Fruit fly (Drosophila melanogaster) whole organism, embryonic: ENCODE measurements around the gene slmo.

Experiments
- Adf1 ChIP-seq: fragments of 200-800 bp; sonication (Bioruptor generic); IDR thresholded peaks from 2 replicates; pipeline ENCODE4 v1.3.6; 2022; ENCODE audit warnings: missing biosample characterization, missing genetic modification characterization
- Antp ChIP-seq: fragments of 200-800 bp; sonication (Bioruptor generic); optimal IDR thresholded peaks from 3 replicates; lab custom pipeline; 2016; ENCODE audit warnings: missing biosample characterization, missing genetic modification characterization
- Atf6 ChIP-seq: fragments of 200-800 bp; sonication (Bioruptor generic); IDR thresholded peaks from 2 replicates; pipeline ENCODE4 v1.3.6; 2022; ENCODE audit warnings: missing biosample characterization, missing genetic modification characterization
- B-H1 ChIP-seq: fragments of 200-800 bp; sonication (Bioruptor generic); IDR thresholded peaks from 3 replicates; pipeline ENCODE4 v1.3.6; 2022; ENCODE audit warnings: missing biosample characterization, missing genetic modification characterization
- Bdp1 ChIP-seq: fragments of 200-800 bp; sonication (Bioruptor generic); optimal IDR thresholded peaks from 3 replicates; lab custom pipeline; 2016; ENCODE audit warnings: missing biosample characterization, missing genetic modification characterization
- C15 ChIP-seq: fragments of 200-800 bp; sonication (Bioruptor generic); IDR thresholded peaks from 3 replicates; pipeline ENCODE4 v1.3.6; 2022; ENCODE audit warnings: missing biosample characterization, missing genetic modification characterization
- CG10274 ChIP-seq: fragments of 200-800 bp; sonication (Bioruptor generic); optimal IDR thresholded peaks from 3 replicates; lab custom pipeline; 2017; ENCODE audit warnings: missing biosample characterization, mild to moderate bottlenecking, missing genetic modification characterization
- CG12155 ChIP-seq: fragments of 200-800 bp; sonication (Bioruptor generic); optimal IDR thresholded peaks from 3 replicates; lab custom pipeline; 2016; ENCODE audit warnings: missing biosample characterization, missing genetic modification characterization
- CG14860 ChIP-seq: fragments of 200-800 bp; sonication (Bioruptor generic); IDR thresholded peaks from 3 replicates; pipeline ENCODE4 v1.3.6; 2022; ENCODE audit warnings: missing biosample characterization, missing genetic modification characterization; ENCODE audit not compliant: partially characterized antibody
- CG18764 ChIP-seq: fragments of 200-800 bp; sonication (Bioruptor generic); optimal IDR thresholded peaks from 3 replicates; lab custom pipeline; 2016; ENCODE audit warnings: missing biosample characterization, missing genetic modification characterization
- CG3281 ChIP-seq: fragments of 200-800 bp; sonication (Bioruptor generic); optimal IDR thresholded peaks from 3 replicates; lab custom pipeline; 2017; ENCODE audit warnings: missing biosample characterization, mild to moderate bottlenecking, missing genetic modification characterization
- CG3407 ChIP-seq: fragments of 200-800 bp; sonication (Bioruptor generic); optimal IDR thresholded peaks from 2 replicates; lab custom pipeline; 2018; ENCODE audit warnings: missing biosample characterization, mild to moderate bottlenecking, missing genetic modification characterization
- CG34376 ChIP-seq: fragments of 200-800 bp; sonication (Bioruptor generic); optimal IDR thresholded peaks from 2 replicates; lab custom pipeline; 2018; ENCODE audit warnings: missing biosample characterization, mild to moderate bottlenecking, missing genetic modification characterization
- CG3726 ChIP-seq: fragments of 200-800 bp; sonication (Bioruptor generic); IDR thresholded peaks from 3 replicates; pipeline ENCODE4, ENCODE4 v1.3.6; 2022; ENCODE audit warnings: missing biosample characterization, missing genetic modification characterization
- CG4360 ChIP-seq: fragments of 200-800 bp; sonication (Bioruptor generic); IDR thresholded peaks from 2 replicates; pipeline ENCODE4 v1.3.6; 2022; ENCODE audit warnings: missing biosample characterization, missing genetic modification characterization
- CG6689 ChIP-seq: fragments of 200-800 bp; sonication (Bioruptor generic); IDR thresholded peaks from 2 replicates; pipeline ENCODE4 v1.3.6; 2022; ENCODE audit warnings: missing biosample characterization, missing genetic modification characterization
- CG7556 ChIP-seq: fragments of 200-800 bp; sonication (Bioruptor generic); optimal IDR thresholded peaks from 2 replicates; lab custom pipeline; 2017; ENCODE audit warnings: missing biosample characterization, mild to moderate bottlenecking, missing genetic modification characterization
- CG7987 ChIP-seq: fragments of 200-800 bp; sonication (Bioruptor generic); optimal IDR thresholded peaks from 2 replicates; lab custom pipeline; 2018; ENCODE audit warnings: missing biosample characterization, mild to moderate bottlenecking, missing genetic modification characterization, moderate library complexity
- CG8290 ChIP-seq, 3 experiments: fragments of 200-800 bp; sonication (Bioruptor generic); optimal IDR thresholded peaks; 2 replicates each; lab custom pipeline; 2016 to 2019; ENCODE audit warnings: missing biosample characterization in 3 of 3, missing genetic modification characterization in 3 of 3, mild to moderate bottlenecking in 2 of 3, moderate library complexity in 1 of 3
- Chrac-16 ChIP-seq: fragments of 200-800 bp; sonication (Bioruptor generic); optimal IDR thresholded peaks from 3 replicates; lab custom pipeline; 2016; ENCODE audit warnings: missing biosample characterization, missing genetic modification characterization
- ERR ChIP-seq: fragments of 200-800 bp; sonication (Bioruptor generic); optimal IDR thresholded peaks from 2 replicates; lab custom pipeline; 2016; ENCODE audit warnings: missing biosample characterization, missing genetic modification characterization
- Elba2 ChIP-seq: fragments of 200-800 bp; sonication (Bioruptor generic); optimal IDR thresholded peaks from 3 replicates; lab custom pipeline; 2016; ENCODE audit warnings: missing biosample characterization, missing genetic modification characterization
- HmgD ChIP-seq: fragments of 200-800 bp; sonication (Bioruptor generic); optimal IDR thresholded peaks from 3 replicates; lab custom pipeline; 2016; ENCODE audit warnings: missing biosample characterization, missing genetic modification characterization
- Hmr ChIP-seq: fragments of 200-800 bp; sonication (Bioruptor generic); optimal IDR thresholded peaks from 3 replicates; lab custom pipeline; 2017; ENCODE audit warnings: mild to moderate bottlenecking, missing biosample characterization, missing genetic modification reagents, missing genetic modification characterization
- Hmx ChIP-seq: fragments of 200-800 bp; sonication (Bioruptor generic); optimal IDR thresholded peaks from 2 replicates; lab custom pipeline; 2016; ENCODE audit warnings: missing biosample characterization, missing genetic modification characterization
- Hr3 ChIP-seq: fragments of 200-800 bp; sonication (Bioruptor generic); optimal IDR thresholded peaks from 3 replicates; lab custom pipeline; 2016; ENCODE audit warnings: missing biosample characterization, missing genetic modification characterization
- Mad ChIP-seq: fragments of 200-800 bp; sonication (Bioruptor generic); optimal IDR thresholded peaks from 2 replicates; lab custom pipeline; 2016; ENCODE audit warnings: missing biosample characterization, missing genetic modification characterization
- Mrtf ChIP-seq: fragments of 200-800 bp; sonication (Bioruptor generic); IDR thresholded peaks from 3 replicates; pipeline ENCODE4 v1.3.6; 2022; ENCODE audit warnings: missing biosample characterization, missing genetic modification characterization
- NC2α ChIP-seq: fragments of 200-800 bp; sonication (Bioruptor generic); optimal IDR thresholded peaks from 2 replicates; lab custom pipeline; 2016; ENCODE audit warnings: missing biosample characterization, missing genetic modification characterization
- Nf-YA ChIP-seq: fragments of 200-800 bp; sonication (Bioruptor generic); IDR thresholded peaks from 2 replicates; pipeline ENCODE4 v1.3.6; 2022; ENCODE audit warnings: missing biosample characterization, missing genetic modification characterization
- Nf-YB ChIP-seq: fragments of 200-800 bp; sonication (Bioruptor generic); optimal IDR thresholded peaks from 3 replicates; lab custom pipeline; 2019; ENCODE audit warnings: missing biosample characterization, mild to moderate bottlenecking, missing genetic modification characterization, moderate library complexity
- Oaz ChIP-seq: fragments of 200-800 bp; sonication (Bioruptor generic); IDR thresholded peaks from 2 replicates; pipeline ENCODE4 v1.3.6; 2022; ENCODE audit warnings: missing biosample characterization, missing genetic modification characterization
- Scr ChIP-seq: fragments of 200-800 bp; sonication (Bioruptor generic); IDR thresholded peaks from 2 replicates; pipeline ENCODE4 v1.3.6; 2022; ENCODE audit warnings: missing biosample characterization, missing genetic modification characterization; ENCODE audit not compliant: partially characterized antibody
- Usf ChIP-seq: fragments of 200-800 bp; sonication (Bioruptor generic); optimal IDR thresholded peaks from 2 replicates; lab custom pipeline; 2017; ENCODE audit warnings: missing genotype, missing biosample characterization, missing genetic modification characterization
- ac ChIP-seq: fragments of 200-800 bp; sonication (Bioruptor generic); optimal IDR thresholded peaks from 3 replicates; lab custom pipeline; 2017; ENCODE audit warnings: missing biosample characterization, mild to moderate bottlenecking, missing genetic modification characterization
- ase ChIP-seq: fragments of 200-800 bp; sonication (Bioruptor generic); IDR thresholded peaks from 3 replicates; pipeline ENCODE4 v1.3.6; 2022; ENCODE audit warnings: missing biosample characterization, missing genetic modification characterization
- br ChIP-seq: fragments of >200 bp; optimal IDR thresholded peaks from 2 replicates; lab custom pipeline; 2017
- cg ChIP-seq: fragments of 200-800 bp; sonication (Bioruptor generic); optimal IDR thresholded peaks from 3 replicates; lab custom pipeline; 2019; ENCODE audit warnings: missing biosample characterization, mild to moderate bottlenecking, missing genetic modification characterization, moderate library complexity
- corto ChIP-seq: fragments of 200-800 bp; sonication (Bioruptor generic); optimal IDR thresholded peaks from 2 replicates; lab custom pipeline; 2016; ENCODE audit warnings: missing biosample characterization, mild to moderate bottlenecking, missing genetic modification characterization, moderate library complexity
- crol ChIP-seq: fragments of 200-800 bp; sonication (Bioruptor generic); IDR thresholded peaks from 2 replicates; pipeline ENCODE4 v1.3.6; 2022; ENCODE audit warnings: missing biosample characterization, missing genetic modification characterization
- jumu ChIP-seq: fragments of 200-800 bp; sonication (Bioruptor generic); optimal IDR thresholded peaks from 3 replicates; lab custom pipeline; 2016; ENCODE audit warnings: missing biosample characterization, missing genetic modification characterization
- kah ChIP-seq: fragments of 200-800 bp; sonication (Bioruptor generic); optimal IDR thresholded peaks from 2 replicates; lab custom pipeline; 2018; ENCODE audit warnings: missing biosample characterization, mild to moderate bottlenecking, missing genetic modification characterization
- ken ChIP-seq: fragments of 200-800 bp; sonication (Bioruptor generic); IDR thresholded peaks from 3 replicates; pipeline ENCODE4 v1.3.6; 2022; ENCODE audit warnings: missing biosample characterization, missing genetic modification characterization
- kni ChIP-seq: fragments of 200-800 bp; sonication (Bioruptor generic); optimal IDR thresholded peaks from 3 replicates; lab custom pipeline; 2017; ENCODE audit warnings: mild to moderate bottlenecking, missing biosample characterization, missing genetic modification reagents, missing genetic modification characterization
- lilli ChIP-seq: fragments of 200-800 bp; sonication (Bioruptor generic); optimal IDR thresholded peaks from 3 replicates; lab custom pipeline; 2016; ENCODE audit warnings: missing biosample characterization, missing genetic modification characterization
- mld ChIP-seq: fragments of 200-800 bp; sonication (Bioruptor generic); IDR thresholded peaks from 3 replicates; pipeline ENCODE4 v1.3.6; 2022; ENCODE audit warnings: missing biosample characterization, missing genetic modification characterization; ENCODE audit not compliant: partially characterized antibody
- sisA ChIP-seq: fragments of 200-800 bp; sonication (Bioruptor generic); IDR thresholded peaks from 2 replicates; pipeline ENCODE4 v1.3.6; 2022; ENCODE audit warnings: missing biosample characterization, missing genetic modification characterization
- slou ChIP-seq: fragments of 200-800 bp; sonication (Bioruptor generic); optimal IDR thresholded peaks from 3 replicates; lab custom pipeline; 2016; ENCODE audit warnings: missing biosample characterization, missing genetic modification characterization
- tll ChIP-seq, 2 experiments: fragments of 200-800 bp in 1 of 2; fragments of >200 bp in 1 of 2; sonication (Bioruptor generic) in 1 of 2; optimal IDR thresholded peaks; 2 replicates each; lab custom pipeline; 2017 to 2019; ENCODE audit warnings: missing biosample characterization in 2 of 2, missing genetic modification characterization in 2 of 2, mild to moderate bottlenecking in 1 of 2, moderate library complexity in 1 of 2

The slmo gene

dm6 chr2L:6062382-6063082 lies 14.0 kb upstream of the slmo start, which contains the start of the genes ND-51 and CG13994 (continued):
- TF ChIP-seq Chrac-16 (GFP tag; lab: Kevin White, UChicago), result peak; percentile 72
- peak; percentile 44; the same call in 1 of the 2 replicates for TF ChIP-seq Scr (GFP tag; lab: Robert Waterston, UW)
- peak; percentile 56; the same call in 1 of the 2 replicates for TF ChIP-seq Adf1
- no peak for TF ChIP-seq crol (GFP tag; lab: Robert Waterston, UW)
- TF ChIP-seq Bdp1 (GFP tag; lab: Kevin White, UChicago), result peak; percentile 69
- TF ChIP-seq ase (GFP tag; lab: Robert Waterston, UW), result peak; percentile 80
- peak; percentile 78 for TF ChIP-seq Hr3
- peak; percentile 20 for TF ChIP-seq CG7987 (GFP tag; lab: Kevin White, UChicago)
- peak; percentile 93 for TF ChIP-seq Mad (GFP tag; lab: Kevin White, UChicago)
- peak; percentile 70 for TF ChIP-seq B-H1 (GFP tag; lab: Robert Waterston, UW)
- TF ChIP-seq Mrtf (GFP tag; lab: Robert Waterston, UW), result peak; percentile 62
- TF ChIP-seq CG8290 (GFP tag; optimal IDR thresholded peaks at IDR 0.05; lab: Kevin White, UChicago), result peak; percentile 72
- peak; percentile 57 to 83 for TF ChIP-seq CG8290 (tag; optimal IDR thresholded peaks at IDR 0.05; lab: Kevin White, UChicago)
- no peak for TF ChIP-seq br (lab: Kevin White, UChicago)
- TF ChIP-seq CG10274, result peak; percentile 17
- TF ChIP-seq mld, result no peak
- peak; percentile 86 for TF ChIP-seq jumu (GFP tag; lab: Kevin White, UChicago)
- peak; percentile 70 for TF ChIP-seq Oaz (GFP tag; lab: Robert Waterston, UW)
- no peak for TF ChIP-seq corto (GFP tag; lab: Kevin White, UChicago)
- peak; percentile 68; the same call in 1 of the 3 replicates for TF ChIP-seq C15
- TF ChIP-seq ken (GFP tag; lab: Robert Waterston, UW), result peak; percentile 81
- TF ChIP-seq kni (GFP tag; lab: Kevin White, UChicago), result peak; percentile 75
- peak; percentile 81 for TF ChIP-seq CG12155 (GFP tag; lab: Kevin White, UChicago)
- 0 out of 2 replicates have a peak, but pooled peaks have one; percentile 45 for TF ChIP-seq Nf-YA (GFP tag; lab: Robert Waterston, UW)
- no peak for TF ChIP-seq CG14860 (GFP tag; lab: Robert Waterston, UW)
- TF ChIP-seq Atf6 (GFP tag; lab: Robert Waterston, UW), result peak; percentile 76
- peak; percentile 52 for TF ChIP-seq HmgD (GFP tag; lab: Kevin White, UChicago)
- peak; percentile 66 for TF ChIP-seq CG34376
- TF ChIP-seq CG18764 (GFP tag; lab: Kevin White, UChicago), result peak; percentile 70
- TF ChIP-seq CG3726 (GFP tag; lab: Robert Waterston, UW), result no peak
- TF ChIP-seq ac (GFP tag; lab: Kevin White, UChicago), result peak; percentile 45
- peak; percentile 93 for TF ChIP-seq lilli (GFP tag; lab: Kevin White, UChicago)
- TF ChIP-seq Usf (GFP tag; lab: Kevin White, UChicago), result peak; percentile 54
- TF ChIP-seq Hmx (GFP tag; lab: Kevin White, UChicago), result peak; percentile 62
- TF ChIP-seq CG3281, result peak; percentile 80
- TF ChIP-seq sisA, result peak; percentile 86
- TF ChIP-seq tll (GFP tag; optimal IDR thresholded peaks at IDR 0.05; lab: Kevin White, UChicago), result peak; percentile 77 to 91
- peak; percentile 94 for TF ChIP-seq Elba2 (GFP tag; lab: Kevin White, UChicago)
- peak; percentile 83 for TF ChIP-seq ERR (GFP tag; lab: Kevin White, UChicago)
- peak; percentile 34 for TF ChIP-seq kah (GFP tag; lab: Kevin White, UChicago)
- peak; percentile 82 for TF ChIP-seq Hmr
- TF ChIP-seq CG3407 (GFP tag; lab: Kevin White, UChicago), result peak; percentile 39
- TF ChIP-seq CG6689, result peak; percentile 80
- TF ChIP-seq CG4360 (GFP tag; lab: Robert Waterston, UW), result 0 out of 2 replicates have a peak, but pooled peaks have one; percentile 45
- TF ChIP-seq slou (GFP tag; lab: Kevin White, UChicago), result peak; percentile 84
- TF ChIP-seq NC2α (GFP tag; lab: Kevin White, UChicago), result peak; percentile 55
- TF ChIP-seq CG7556 (GFP tag; lab: Kevin White, UChicago), result peak; percentile 61
- TF ChIP-seq Nf-YB, result peak; percentile 53
- peak; percentile 89 for TF ChIP-seq Antp (GFP tag; lab: Kevin White, UChicago)
- no peak for TF ChIP-seq cg (GFP tag; lab: Kevin White, UChicago)
